Fruit fly (Drosophila melanogaster): ENCODE data around the gene cype.

Gene cype

dm6 chr2L:5326414-5327265 lies at the start of gene cype, which contains the start of gene Ncoa6:
Gene cype, plus strand, starts transcription at chr2L:5327227.
Gene Ncoa6, minus strand, starts transcription at chr2L:5326683.
- TF ChIP-seq noc (tag; optimal IDR thresholded peaks at IDR 0.05), result no peak

- TF ChIP-seq noc (tag; optimal IDR thresholded peaks at IDR 0.05), result no peak
Observed at dm6 chr2L:5277262-5278008, 49.6 kb upstream of the cype start.

dm6 chr2L:5278309-5279130 lies 48.5 kb upstream of the cype start, which contains the start of the genes Nin and Bub1:
Gene Nin, minus strand, starts transcription at chr2L:5278548.
Gene Bub1, plus strand, starts transcription at chr2L:5278865.
- no peak for TF ChIP-seq noc (tag; optimal IDR thresholded peaks at IDR 0.05)

dm6 chr2L:5284820-5285219 lies 42.2 kb upstream of the cype start:
- no peak for TF ChIP-seq noc (tag; optimal IDR thresholded peaks at IDR 0.05)

dm6 chr2L:5285860-5286259 lies 41.2 kb upstream of the cype start:
- TF ChIP-seq noc (tag; optimal IDR thresholded peaks at IDR 0.05), result no peak

dm6 chr2L:5286572-5286971 lies 40.5 kb upstream of the cype start:
- no peak for TF ChIP-seq noc (tag; optimal IDR thresholded peaks at IDR 0.05)

- TF ChIP-seq noc (tag; optimal IDR thresholded peaks at IDR 0.05), result no peak
Observed at dm6 chr2L:5287599-5288261, 39.3 kb upstream of the cype start.

dm6 chr2L:5288262-5288621 lies 38.8 kb upstream of the cype start:
- TF ChIP-seq noc (tag; optimal IDR thresholded peaks at IDR 0.05), result no peak

- no peak for TF ChIP-seq noc (tag; optimal IDR thresholded peaks at IDR 0.05)
Observed at dm6 chr2L:5288721-5289120, 38.3 kb upstream of the cype start, which contains the start of gene vri. Gene vri, plus strand, starts transcription at chr2L:5288944.

- TF ChIP-seq noc (tag; optimal IDR thresholded peaks at IDR 0.05), result no peak
Observed at dm6 chr2L:5289921-5290320, 37.1 kb upstream of the cype start.

- no peak for TF ChIP-seq noc (tag; optimal IDR thresholded peaks at IDR 0.05)
Observed at dm6 chr2L:5290530-5290929, 36.5 kb upstream of the cype start.

- no peak for TF ChIP-seq noc (tag; optimal IDR thresholded peaks at IDR 0.05)
Observed at dm6 chr2L:5291195-5291594, 35.8 kb upstream of the cype start.

dm6 chr2L:5291869-5292642 lies 35.0 kb upstream of the cype start:
- TF ChIP-seq noc (tag; optimal IDR thresholded peaks at IDR 0.05), result no peak

- TF ChIP-seq noc (tag; optimal IDR thresholded peaks at IDR 0.05), result no peak
Observed at dm6 chr2L:5292643-5292963, 34.4 kb upstream of the cype start.

- peak; percentile 44 for TF ChIP-seq noc (tag; optimal IDR thresholded peaks at IDR 0.05)
Observed at dm6 chr2L:5292977-5293513, 34.0 kb upstream of the cype start.
